Worm (Caenorhabditis elegans) whole organism, L2 larva: ENCODE data around the gene lst-4.

Experiments used
- C34F6.9 ChIP-seq: fragments of 150-350 bp; optimal IDR thresholded peaks from 2 replicates; lab custom pipeline; 2014; ENCODE audit warnings: missing biosample characterization, missing genetic modification characterization
- F13H6.1 ChIP-seq: sonication (generic microtip); optimal IDR thresholded peaks from 2 replicates; lab custom pipeline; 2016; ENCODE audit warnings: missing genetic modification characterization, missing compliant biosample characterization
- R02D3.7 ChIP-seq: fragments of 150-350 bp; optimal IDR thresholded peaks from 2 replicates; lab custom pipeline; 2014; ENCODE audit warnings: missing biosample characterization, missing genetic modification characterization
- Y55F3AM.14 ChIP-seq: fragments of 200-800 bp; sonication (Bioruptor generic); optimal IDR thresholded peaks from 2 replicates; lab custom pipeline; 2018; ENCODE audit warnings: mild to moderate bottlenecking, missing genetic modification characterization, missing compliant biosample characterization
- ZK546.5 ChIP-seq: sonication (generic microtip); optimal IDR thresholded peaks from 2 replicates; lab custom pipeline; 2017; ENCODE audit warnings: missing biosample characterization, missing genetic modification characterization
- ama-1 ChIP-seq: fragments of 150-350 bp; optimal IDR thresholded peaks from 2 replicates; lab custom pipeline; 2018; ENCODE audit warnings: inconsistent platforms
- blmp-1 ChIP-seq: sonication (generic microtip); optimal IDR thresholded peaks from 2 replicates; lab custom pipeline; 2017; ENCODE audit warnings: missing genetic modification characterization, mild to moderate bottlenecking, missing compliant biosample characterization, antibody characterized with exemption, moderate library complexity; ENCODE audit not compliant: insufficient read depth
- ceh-16 ChIP-seq: fragments of 150-350 bp; optimal IDR thresholded peaks from 2 replicates; lab custom pipeline; 2014; ENCODE audit warnings: missing biosample characterization, missing genetic modification characterization
- ceh-82 ChIP-seq: fragments of 150-350 bp; optimal IDR thresholded peaks from 2 replicates; lab custom pipeline; 2014; ENCODE audit warnings: missing biosample characterization, missing genetic modification characterization
- crh-2 ChIP-seq: sonication (generic microtip); optimal IDR thresholded peaks from 2 replicates; lab custom pipeline; 2017; ENCODE audit warnings: missing biosample characterization, missing genetic modification characterization
- dmd-4 ChIP-seq: sonication (generic microtip); optimal IDR thresholded peaks from 2 replicates; lab custom pipeline; 2017; ENCODE audit warnings: missing biosample characterization, missing genetic modification characterization
- egl-27 ChIP-seq: sonication (generic microtip); optimal IDR thresholded peaks from 3 replicates; lab custom pipeline; 2017; ENCODE audit warnings: missing biosample characterization, missing genetic modification reagents, missing genetic modification characterization
- elt-3 ChIP-seq: sonication (generic microtip); optimal IDR thresholded peaks from 2 replicates; lab custom pipeline; 2017; ENCODE audit warnings: missing biosample characterization, missing genetic modification characterization
- fos-1 ChIP-seq: fragments of 150-350 bp; optimal IDR thresholded peaks from 2 replicates; lab custom pipeline; 2014; ENCODE audit warnings: missing biosample characterization, missing genetic modification characterization
- gmeb-1 ChIP-seq: fragments of 150-350 bp; optimal IDR thresholded peaks from 2 replicates; lab custom pipeline; 2014; ENCODE audit warnings: missing biosample characterization, missing genetic modification characterization
- lin-11 ChIP-seq: fragments of 150-350 bp; sonication (generic microtip); optimal IDR thresholded peaks from 2 replicates; lab custom pipeline; 2014; ENCODE audit warnings: missing biosample characterization, missing genetic modification characterization, inconsistent platforms, mixed read lengths
- lin-13 ChIP-seq: fragments of 150-350 bp; optimal IDR thresholded peaks from 2 replicates; lab custom pipeline; 2014; ENCODE audit warnings: missing biosample characterization, missing genetic modification reagents, missing genetic modification characterization
- lin-39 ChIP-seq: fragments of 150-350 bp; optimal IDR thresholded peaks from 2 replicates; lab custom pipeline; 2014; ENCODE audit warnings: missing biosample characterization, missing genetic modification reagents, missing genetic modification characterization
- lsy-2 ChIP-seq, 2 experiments: fragments of 150-350 bp in 1 of 2; sonication (generic microtip) in 1 of 2; optimal IDR thresholded peaks; 2 replicates each; lab custom pipeline; 2014 to 2017; ENCODE audit warnings: missing biosample characterization in 2 of 2, missing genetic modification characterization in 2 of 2
- mdl-1 ChIP-seq, 2 experiments: fragments of 150-350 bp in 1 of 2; sonication (generic microtip) in 1 of 2; optimal IDR thresholded peaks; 2 replicates each; lab custom pipeline; 2017; ENCODE audit warnings: missing biosample characterization in 2 of 2, missing genetic modification characterization in 2 of 2
- nhr-10 ChIP-seq: sonication (generic microtip); optimal IDR thresholded peaks from 2 replicates; lab custom pipeline; 2017; ENCODE audit warnings: missing biosample characterization, missing genetic modification characterization
- nhr-11 ChIP-seq: fragments of 150-350 bp; optimal IDR thresholded peaks from 2 replicates; lab custom pipeline; 2014; ENCODE audit warnings: missing biosample characterization, missing genetic modification characterization
- nhr-12 ChIP-seq: fragments of 150-350 bp; optimal IDR thresholded peaks from 2 replicates; lab custom pipeline; 2014; ENCODE audit warnings: missing biosample characterization, missing genetic modification characterization
- nhr-129 ChIP-seq: fragments of 150-350 bp; optimal IDR thresholded peaks from 2 replicates; lab custom pipeline; 2014; ENCODE audit warnings: missing biosample characterization, missing genetic modification characterization
- nhr-21 ChIP-seq: fragments of 150-350 bp; optimal IDR thresholded peaks from 2 replicates; lab custom pipeline; 2014; ENCODE audit warnings: missing biosample characterization, missing genetic modification characterization
- nhr-25 ChIP-seq: fragments of 150-350 bp; sonication (generic microtip); optimal IDR thresholded peaks from 3 replicates; lab custom pipeline; 2014; ENCODE audit warnings: missing biosample characterization, missing genetic modification characterization
- nhr-6 ChIP-seq: fragments of 150-350 bp; optimal IDR thresholded peaks from 2 replicates; lab custom pipeline; 2014; ENCODE audit warnings: missing biosample characterization, missing genetic modification characterization
- nhr-77 ChIP-seq: fragments of 150-350 bp; optimal IDR thresholded peaks from 2 replicates; lab custom pipeline; 2014; ENCODE audit warnings: missing biosample characterization, missing genetic modification characterization
- sem-4 ChIP-seq: fragments of 150-350 bp; optimal IDR thresholded peaks from 2 replicates; lab custom pipeline; 2014; ENCODE audit warnings: missing biosample characterization, missing genetic modification reagents, missing genetic modification characterization
- sma-3 ChIP-seq: sonication (generic microtip); optimal IDR thresholded peaks from 2 replicates; lab custom pipeline; 2016; ENCODE audit warnings: missing genetic modification reagents, missing genetic modification characterization, missing compliant biosample characterization
- sma-9 ChIP-seq, 2 experiments: fragments of 150-350 bp in 1 of 2; sonication (generic microtip) in 1 of 2; optimal IDR thresholded peaks; 2 replicates each; lab custom pipeline; 2014 to 2016; ENCODE audit warnings: missing genetic modification characterization in 2 of 2, mild to moderate bottlenecking in 1 of 2, missing biosample characterization in 1 of 2, missing compliant biosample characterization in 1 of 2, missing genetic modification reagents in 1 of 2, moderate library complexity in 1 of 2
- snpc-4 ChIP-seq: fragments of 150-350 bp; optimal IDR thresholded peaks from 2 replicates; lab custom pipeline; 2014; ENCODE audit warnings: missing biosample characterization, missing genetic modification characterization
- unc-39 ChIP-seq: fragments of 150-350 bp; optimal IDR thresholded peaks from 2 replicates; lab custom pipeline; 2014; ENCODE audit warnings: missing biosample characterization, missing genetic modification characterization
- unc-55 ChIP-seq: fragments of 150-350 bp; sonication (generic microtip); optimal IDR thresholded peaks from 3 replicates; lab custom pipeline; 2014; ENCODE audit warnings: missing biosample characterization, missing genetic modification reagents, missing genetic modification characterization
- unc-62 ChIP-seq: fragments of 150-350 bp; optimal IDR thresholded peaks from 2 replicates; lab custom pipeline; 2014; ENCODE audit warnings: missing biosample characterization, missing genetic modification reagents, missing genetic modification characterization
- zag-1 ChIP-seq: fragments of 150-350 bp; optimal IDR thresholded peaks from 2 replicates; lab custom pipeline; 2014; ENCODE audit warnings: missing biosample characterization, missing genetic modification characterization
- ztf-1 ChIP-seq: fragments of 200-800 bp; sonication (Bioruptor generic); conservative IDR thresholded peaks from 2 replicates; pipeline ENCODE4 v1.3.6; 2022; ENCODE audit warnings: missing genetic modification characterization, missing compliant biosample characterization
- ztf-11 ChIP-seq: sonication (generic microtip); optimal IDR thresholded peaks from 2 replicates; lab custom pipeline; 2017; ENCODE audit warnings: missing biosample characterization, missing genetic modification characterization
- ztf-4 ChIP-seq: fragments of 150-350 bp; optimal IDR thresholded peaks from 2 replicates; lab custom pipeline; 2014; ENCODE audit warnings: missing biosample characterization, missing genetic modification characterization

The lst-4 gene

DNA sequence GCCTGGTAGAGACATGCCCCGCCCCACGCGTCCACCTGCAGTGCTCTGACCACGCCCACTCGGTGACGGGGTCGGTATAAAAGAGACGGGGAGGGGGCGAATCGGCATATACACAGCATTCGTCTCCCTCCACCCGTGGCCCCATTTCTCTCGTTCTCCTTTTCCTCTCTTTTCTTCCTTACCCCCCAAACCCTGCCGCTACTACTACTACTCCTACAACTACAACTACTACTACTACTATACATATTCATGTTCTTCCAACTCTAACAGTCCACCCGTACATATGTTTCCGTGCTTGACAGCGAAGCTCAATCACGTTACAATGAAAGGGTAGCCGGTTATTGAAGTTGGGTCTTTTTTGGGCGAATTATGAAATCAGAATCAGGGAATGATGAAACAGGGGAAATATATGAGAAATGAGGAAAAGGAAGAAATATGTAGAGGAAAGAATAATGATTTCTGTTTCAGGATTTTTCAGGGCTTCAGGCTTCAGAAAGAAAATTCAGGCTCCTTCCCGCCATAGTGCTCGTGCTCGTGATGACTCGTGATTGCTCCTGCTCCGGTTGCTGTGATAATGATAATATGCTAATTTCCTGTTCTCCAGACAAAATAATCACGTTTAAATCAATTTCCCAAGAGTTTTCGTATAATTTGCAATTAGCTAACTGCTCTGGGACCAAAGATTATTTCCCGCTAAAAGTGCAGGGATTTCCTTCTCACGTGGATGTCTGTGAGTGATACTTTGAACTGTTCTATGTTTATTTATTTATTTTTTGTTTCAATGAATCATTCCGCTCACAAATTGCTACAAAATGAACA is 35.7 kb downstream of the lst-4 start (continued):
- peak; percentile 68 for TF ChIP-seq unc-62 (GFP tag; lab: Kevin White, UChicago)
- no peak for TF ChIP-seq nhr-12 (tag; lab: Kevin White, UChicago)
- TF ChIP-seq nhr-11 = peak; percentile 20
- TF ChIP-seq lin-39 = no peak
- TF ChIP-seq sma-3 (GFP tag; lab: Kevin White, UChicago) = peak; percentile 68
- peak; percentile 42 for TF ChIP-seq C34F6.9
- peak; percentile 83 for TF ChIP-seq nhr-25 (tag; lab: Kevin White, UChicago)
- TF ChIP-seq ceh-16 (tag; lab: Kevin White, UChicago) = peak; percentile 96
- TF ChIP-seq ztf-11 = peak; percentile 72
- TF ChIP-seq gmeb-1 (tag; lab: Kevin White, UChicago) = peak; percentile 48
- peak; percentile 77 for TF ChIP-seq fos-1 (tag; lab: Kevin White, UChicago)
- TF ChIP-seq F13H6.1 (tag; lab: Kevin White, UChicago) = no peak
- 0 out of 2 replicates have a peak, but pooled peaks have one; percentile 33 for TF ChIP-seq ztf-1
- TF ChIP-seq zag-1 (tag; lab: Kevin White, UChicago) = peak; percentile 80

DNA sequence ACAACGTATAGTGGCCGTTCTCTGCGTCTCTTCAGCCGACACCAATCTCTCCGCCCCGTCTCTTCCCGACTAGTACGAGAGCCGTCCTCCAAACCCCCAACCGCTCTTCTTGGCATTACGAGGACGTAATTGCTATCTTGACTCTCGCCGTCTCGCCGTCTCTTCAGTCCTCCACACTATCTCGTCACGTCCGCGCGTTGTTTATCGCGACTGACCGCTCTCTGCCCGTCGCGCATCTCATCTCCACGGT is 36.2 kb downstream of the lst-4 start:
- TF ChIP-seq lin-13 (GFP tag; lab: Kevin White, UChicago) (no peak), sma-9 (GFP tag; optimal IDR thresholded peaks at IDR 0.05; lab: Kevin White, UChicago) (no peak), sma-9 (tag; optimal IDR thresholded peaks at IDR 0.05; lab: Kevin White, UChicago) (peak; percentile 81), sem-4 (peak; percentile 28), mdl-1 (tag; optimal IDR thresholded peaks at IDR 0.05; lab: Kevin White, UChicago) (no peak), F13H6.1 (tag; lab: Kevin White, UChicago) (peak; percentile 100)

DNA sequence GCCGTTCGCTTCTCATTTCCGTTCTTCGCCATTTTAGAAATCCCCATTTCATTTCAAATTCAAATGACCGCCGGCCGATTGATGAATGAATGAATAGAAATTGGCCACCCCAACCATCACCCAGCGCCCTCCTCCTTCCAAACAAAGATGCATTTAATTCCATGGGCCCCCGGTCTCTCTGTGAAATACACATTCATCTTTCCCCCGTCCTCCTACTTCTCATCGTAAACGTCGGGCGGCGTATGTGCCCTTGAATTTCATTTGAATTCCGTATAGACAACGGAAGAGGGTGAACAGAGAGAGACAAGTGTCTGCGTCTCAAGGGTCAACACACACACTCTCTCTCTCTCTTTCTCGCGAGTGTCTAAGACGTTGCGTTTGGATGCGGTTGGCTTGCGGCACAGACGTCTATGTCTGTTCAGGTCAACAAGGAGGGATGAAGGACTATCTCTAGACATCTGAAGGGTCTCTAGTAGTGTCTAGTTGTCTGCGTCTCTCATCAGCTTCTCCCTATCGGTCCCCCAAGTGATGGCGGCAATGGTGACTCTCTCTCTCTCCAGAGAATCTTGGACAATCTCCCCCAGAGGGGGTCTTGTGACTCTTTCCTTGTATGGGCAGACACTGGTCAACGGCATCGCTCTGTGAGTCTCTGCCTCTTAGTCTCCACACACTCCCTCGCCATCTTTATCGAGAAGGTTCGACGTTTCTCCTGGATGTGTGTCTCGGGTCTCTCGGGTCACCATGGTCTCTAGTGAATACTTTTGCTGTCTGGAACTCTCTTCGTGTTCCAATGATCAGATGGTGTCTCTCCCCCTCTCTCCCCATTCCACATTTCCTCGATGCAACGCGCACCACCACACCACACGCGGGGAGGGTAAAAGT is 36.8 kb downstream of the lst-4 start:
- peak; percentile 4 for TF ChIP-seq dmd-4
- TF ChIP-seq elt-3 (tag; lab: Kevin White, UChicago) = no peak
- peak; percentile 78 to 81 for TF ChIP-seq lsy-2 (tag; optimal IDR thresholded peaks at IDR 0.05; lab: Kevin White, UChicago)
- peak; percentile 77 for TF ChIP-seq ztf-4 (tag; lab: Kevin White, UChicago)
- TF ChIP-seq nhr-6 (tag; lab: Kevin White, UChicago) = peak; percentile 70
- TF ChIP-seq ZK546.5 (tag; lab: Kevin White, UChicago) = peak; percentile 22
- TF ChIP-seq nhr-129 = peak; percentile 84
- no peak for TF ChIP-seq R02D3.7
- TF ChIP-seq mdl-1 (tag; optimal IDR thresholded peaks at IDR 0.05; lab: Kevin White, UChicago) = peak in 1 of 2 experiments; percentile 67
- peak; percentile 25 for TF ChIP-seq unc-55 (GFP tag; lab: Kevin White, UChicago)
- TF ChIP-seq sma-3 (GFP tag; lab: Kevin White, UChicago) = peak; percentile 11
- peak; percentile 66 for TF ChIP-seq fos-1 (tag; lab: Kevin White, UChicago)
- TF ChIP-seq blmp-1 (tag; lab: Kevin White, UChicago) = peak; percentile 41
- no peak for TF ChIP-seq nhr-11
- peak; percentile 42 for TF ChIP-seq lin-11
- peak; percentile 69 for TF ChIP-seq ztf-11
- TF ChIP-seq sma-9 (GFP tag; optimal IDR thresholded peaks at IDR 0.05; lab: Kevin White, UChicago) = peak; percentile 48
- no peak for TF ChIP-seq sma-9 (tag; optimal IDR thresholded peaks at IDR 0.05; lab: Kevin White, UChicago)
- peak; percentile 13 for TF ChIP-seq lin-39
- peak; percentile 59 for TF ChIP-seq lin-13 (GFP tag; lab: Kevin White, UChicago)
- peak; percentile 72 for TF ChIP-seq unc-39
- TF ChIP-seq crh-2 (tag; lab: Kevin White, UChicago) = peak; percentile 60
- no peak for TF ChIP-seq ceh-82 (tag; lab: Kevin White, UChicago)
- peak; percentile 66 for TF ChIP-seq gmeb-1 (tag; lab: Kevin White, UChicago)
- TF ChIP-seq zag-1 (tag; lab: Kevin White, UChicago) = peak; percentile 63
- TF ChIP-seq nhr-77 (tag; lab: Kevin White, UChicago) = no peak
- peak; percentile 60 for TF ChIP-seq Y55F3AM.14 (GFP tag; lab: Kevin White, UChicago)
- no peak for TF ChIP-seq nhr-12 (tag; lab: Kevin White, UChicago)
- TF ChIP-seq egl-27 = no peak
- peak; percentile 65 for TF ChIP-seq nhr-25 (tag; lab: Kevin White, UChicago)
- peak; percentile 78 for TF ChIP-seq C34F6.9
- TF ChIP-seq nhr-21 (tag; lab: Kevin White, UChicago) = peak; percentile 75
- peak; percentile 52 for TF ChIP-seq snpc-4 (tag; lab: Kevin White, UChicago)
- TF ChIP-seq nhr-10 (tag; lab: Kevin White, UChicago) = no peak
- peak; percentile 89 for TF ChIP-seq ama-1 (lab: Kevin White, UChicago)
- no peak for TF ChIP-seq ceh-16 (tag; lab: Kevin White, UChicago)
